Worm (Caenorhabditis elegans): Measurements from ENCODE around the gene frg-1.

frg-1 gene

DNA sequence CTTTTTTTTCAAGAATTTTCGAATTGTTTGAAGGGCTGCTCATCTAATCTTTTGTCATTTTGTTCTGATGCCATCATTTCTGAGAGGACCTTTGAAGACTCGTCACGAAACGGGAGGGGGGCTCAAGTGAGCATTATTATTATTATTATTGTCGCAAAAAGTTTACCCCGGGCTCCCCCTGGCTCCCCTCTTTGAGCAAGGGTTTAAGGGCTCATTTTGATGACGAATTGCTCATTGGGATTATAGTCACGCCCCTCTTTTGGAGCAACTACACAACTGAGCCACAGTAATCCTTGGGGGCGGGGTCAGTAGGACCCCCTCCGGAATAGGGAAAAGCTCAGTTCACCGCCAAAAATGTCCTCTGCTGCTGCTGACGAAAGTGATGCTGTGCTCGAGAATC lies 36.7 kb upstream of the frg-1 start, which contains the start of gene unc-25:
Gene unc-25 (plus strand): TSS at position 345 of the 400 bp plus-strand sequence.
- TF ChIP-seq mab-9 (GFP tag; IDR thresholded peaks at IDR 0.05) = peak; percentile 22; the same call in 1 of the 2 replicates
- TF ChIP-seq nhr-237 (tag; optimal IDR thresholded peaks at IDR 0.05) = no peak
- peak; percentile 53 for TF ChIP-seq fkh-10 (GFP tag; optimal IDR thresholded peaks at IDR 0.05)

DNA sequence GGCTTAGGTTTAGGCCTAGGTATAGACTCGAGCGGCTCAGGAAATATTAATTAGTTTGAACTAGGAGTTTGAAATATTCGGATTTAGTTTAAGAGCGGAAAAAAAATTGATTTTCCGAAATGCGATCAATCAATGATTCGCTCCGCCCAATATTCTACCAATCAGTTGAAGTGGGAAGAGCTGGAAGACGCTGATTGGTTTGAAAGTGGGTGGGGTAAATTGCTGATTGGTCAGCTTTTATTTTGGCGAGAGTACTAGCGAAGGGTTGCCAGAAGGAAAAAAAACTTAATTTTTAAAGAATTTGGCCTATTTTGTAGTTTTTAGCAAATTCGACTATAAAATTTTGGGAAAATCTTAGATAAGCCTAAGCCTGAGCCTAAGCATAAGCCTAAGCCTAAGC lies 34.9 kb upstream of the frg-1 start:
- TF ChIP-seq C04F5.9 (tag; optimal IDR thresholded peaks at IDR 0.05) (no peak), nhr-77 (tag; optimal IDR thresholded peaks at IDR 0.05) (no peak), nhr-90 (tag; optimal IDR thresholded peaks at IDR 0.05; ENCODE audit: poor library complexity) (no peak), snpc-4 (tag; optimal IDR thresholded peaks at IDR 0.05) (no peak), C34B4.2 (tag; optimal IDR thresholded peaks at IDR 0.05) (no peak), unc-30 (tag; optimal IDR thresholded peaks at IDR 0.05) (no peak)

DNA sequence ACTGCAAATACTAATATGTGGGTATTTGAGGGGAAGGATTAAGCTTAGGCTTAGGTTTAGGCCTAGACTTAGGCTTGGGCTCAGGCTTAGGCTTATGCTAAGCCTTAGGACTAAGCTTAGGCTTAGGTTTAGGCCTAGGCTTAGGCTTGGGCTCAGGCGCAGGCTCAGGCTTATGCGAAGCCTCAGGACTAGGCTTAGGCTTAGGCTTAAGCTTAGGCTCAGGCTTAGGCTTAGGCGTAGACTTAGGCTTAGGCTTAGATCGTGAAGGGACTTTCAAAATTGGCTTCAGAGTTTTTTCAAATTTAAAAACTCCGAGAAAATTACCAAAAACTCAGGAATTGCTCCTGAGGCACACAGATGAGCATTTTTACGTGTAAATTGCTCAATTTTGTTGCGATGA lies 33.9 kb upstream of the frg-1 start:
- TF ChIP-seq ceh-63 (GFP tag; optimal IDR thresholded peaks at IDR 0.05) = no peak
- TF ChIP-seq ets-5 (GFP tag; IDR thresholded peaks at IDR 0.05) = no peak
- no peak for TF ChIP-seq lin-39 (tag; optimal IDR thresholded peaks at IDR 0.05)
- TF ChIP-seq efl-1 (optimal IDR thresholded peaks at IDR 0.05) = no peak
- TF ChIP-seq efl-1 (GFP tag; optimal IDR thresholded peaks at IDR 0.05 in 1 of 2) = peak in 1 of 2 experiments; percentile 62

DNA sequence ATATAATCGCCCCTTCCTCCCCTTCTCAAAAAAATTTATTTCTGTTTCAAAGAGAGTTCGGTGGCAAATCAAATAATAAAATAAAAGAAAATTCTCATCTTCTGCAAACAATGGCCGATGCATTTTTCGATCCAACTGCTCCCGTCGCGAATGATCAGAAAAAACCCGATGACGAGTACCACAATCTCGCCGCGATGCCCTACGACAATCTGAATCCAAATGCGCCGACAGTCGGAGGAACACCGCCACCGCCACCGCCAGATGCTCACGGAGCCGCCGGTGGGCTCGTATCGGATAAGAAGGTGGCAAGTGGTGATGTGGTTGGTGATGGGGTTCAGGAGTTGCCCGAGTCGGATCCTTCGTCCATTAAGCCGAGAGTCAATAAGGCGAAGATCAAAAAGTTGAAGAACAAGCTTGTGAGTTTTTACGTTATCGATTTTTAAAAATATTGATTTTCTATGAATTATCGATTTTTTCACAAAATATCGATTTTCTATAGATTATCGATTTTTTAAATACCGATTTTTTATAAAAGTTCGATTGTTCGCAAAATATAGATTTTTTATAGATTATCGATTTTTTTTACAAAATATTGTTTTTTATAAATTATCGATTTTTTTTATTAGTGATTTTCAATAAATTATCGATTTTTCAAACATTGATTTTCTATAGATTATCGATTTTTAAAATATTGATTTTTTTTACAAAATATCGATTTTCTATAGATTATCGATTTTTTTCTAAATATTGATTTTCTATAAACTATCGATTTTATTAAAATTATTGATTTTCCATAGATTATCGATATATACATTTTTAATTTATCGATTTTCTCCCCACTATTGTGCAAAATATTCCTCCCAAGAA lies 27.4 kb upstream of the frg-1 start, which contains the start of gene Y39E4A.1:
Gene Y39E4A.1 (plus strand): TSS at position 51 of the 867 bp plus-strand sequence.
- TF ChIP-seq nhr-84 (tag; optimal IDR thresholded peaks at IDR 0.05) = no peak
- no peak for TF ChIP-seq mef-2 (tag; optimal IDR thresholded peaks at IDR 0.05)
- TF ChIP-seq unc-86 (tag; optimal IDR thresholded peaks at IDR 0.05) = no peak
- no peak for TF ChIP-seq nhr-85 (tag)
- TF ChIP-seq pag-3 (tag; optimal IDR thresholded peaks at IDR 0.05; ENCODE audit: borderline replicate concordance, insufficient read depth) = no peak
- no peak for TF ChIP-seq unc-98 (GFP tag; IDR thresholded peaks at IDR 0.05)
- no peak for TF ChIP-seq swsn-7 (tag; optimal IDR thresholded peaks at IDR 0.05)
- TF ChIP-seq unc-30 (tag; optimal IDR thresholded peaks at IDR 0.05) = no peak
- no peak for TF ChIP-seq nhr-19 (GFP tag; conservative IDR thresholded peaks at IDR 0.05)
- TF ChIP-seq efl-3 (GFP tag; optimal IDR thresholded peaks at IDR 0.05) = no peak
- TF ChIP-seq nhr-76 (tag; optimal IDR thresholded peaks at IDR 0.05) = no peak
- no peak for TF ChIP-seq efl-1 (optimal IDR thresholded peaks at IDR 0.05)
- no peak for TF ChIP-seq efl-1 (GFP tag; optimal IDR thresholded peaks at IDR 0.05 in 1 of 2)
- no peak for TF ChIP-seq zip-4 (GFP tag; optimal IDR thresholded peaks at IDR 0.05)

DNA sequence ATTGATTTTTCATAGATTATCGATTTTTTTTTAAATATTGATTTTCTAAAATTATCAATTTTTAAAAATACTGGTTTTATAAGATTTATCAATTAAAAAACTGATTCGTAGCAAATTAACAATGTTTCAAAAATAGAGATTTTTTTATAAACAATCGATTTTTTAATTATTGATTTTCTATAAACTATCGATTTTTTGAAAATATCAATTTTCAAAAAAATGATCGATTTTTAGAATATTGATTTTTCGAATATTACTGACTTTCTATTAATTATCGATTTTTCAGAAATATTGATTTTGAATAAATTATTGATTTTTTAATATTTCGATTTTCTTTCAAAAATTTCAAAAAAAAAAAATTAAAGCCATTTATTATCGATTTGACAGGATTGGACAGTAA lies 26.3 kb upstream of the frg-1 start:
- TF ChIP-seq nhr-85 (tag) (no peak), irx-1 (tag; optimal IDR thresholded peaks at IDR 0.05) (no peak), unc-30 (tag; optimal IDR thresholded peaks at IDR 0.05) (no peak), egl-27 (tag; optimal IDR thresholded peaks at IDR 0.05) (no peak), sup-37 (GFP tag; optimal IDR thresholded peaks at IDR 0.05) (no peak), dsc-1 (tag; optimal IDR thresholded peaks at IDR 0.05) (no peak), ets-5 (GFP tag; IDR thresholded peaks at IDR 0.05) (no peak), C16A3.4 (tag; optimal IDR thresholded peaks at IDR 0.05) (no peak), jun-1 (tag; optimal IDR thresholded peaks at IDR 0.05) (no peak), unc-62 (GFP tag; optimal IDR thresholded peaks at IDR 0.05) (no peak), grh-1 (GFP tag; IDR thresholded peaks at IDR 0.05) (no peak), lir-3 (tag; optimal IDR thresholded peaks at IDR 0.05; ENCODE audit: poor library complexity) (no peak), unc-98 (GFP tag; IDR thresholded peaks at IDR 0.05) (no peak), fkh-8 (tag; optimal IDR thresholded peaks at IDR 0.05) (no peak), lin-13 (GFP tag; optimal IDR thresholded peaks at IDR 0.05) (no peak), ama-1 (optimal IDR thresholded peaks at IDR 0.05) (no peak)

Data from whole organism, L1 larva.